Fruit fly (Drosophila melanogaster) whole organism, prepupa: ENCODE results near the gene CG9451.

Source experiments
- CG10631 ChIP-seq: fragments of 200-800 bp; sonication (Bioruptor generic); optimal IDR thresholded peaks from 2 replicates; lab custom pipeline; 2016; ENCODE audit warnings: missing biosample characterization, missing genetic modification characterization
- CG11762 ChIP-seq: fragments of 200-800 bp; sonication (Bioruptor generic); optimal IDR thresholded peaks from 3 replicates; lab custom pipeline; 2016; ENCODE audit warnings: missing biosample characterization, missing genetic modification characterization; ENCODE audit not compliant: insufficient read depth
- CG11902 ChIP-seq: fragments of 200-800 bp; sonication (Bioruptor generic); optimal IDR thresholded peaks from 3 replicates; lab custom pipeline; 2016; ENCODE audit warnings: missing biosample characterization, missing genetic modification characterization
- CG15336 ChIP-seq: fragments of 200-800 bp; sonication (Bioruptor generic); IDR thresholded peaks from 2 replicates; pipeline ENCODE4 v1.3.6; 2022; ENCODE audit warnings: missing biosample characterization, missing genetic modification characterization
- CG8319 ChIP-seq: fragments of 200-800 bp; sonication (Bioruptor generic); optimal IDR thresholded peaks from 3 replicates; lab custom pipeline; 2016; ENCODE audit warnings: missing biosample characterization, missing genetic modification characterization
- Ets21C ChIP-seq: fragments of 200-800 bp; sonication (Bioruptor generic); optimal IDR thresholded peaks from 3 replicates; lab custom pipeline; 2016; ENCODE audit warnings: missing biosample characterization, missing genetic modification characterization
- Sox102F ChIP-seq: fragments of 200-800 bp; sonication (Bioruptor generic); optimal IDR thresholded peaks from 2 replicates; lab custom pipeline; 2016; ENCODE audit warnings: missing biosample characterization, mild to moderate bottlenecking, missing genetic modification characterization
- cyc ChIP-seq: fragments of 200-800 bp; sonication (Bioruptor generic); optimal IDR thresholded peaks from 3 replicates; lab custom pipeline; 2016; ENCODE audit warnings: missing biosample characterization, missing genetic modification characterization
- dac ChIP-seq: fragments of 200-800 bp; sonication (Bioruptor generic); optimal IDR thresholded peaks from 2 replicates; lab custom pipeline; 2017; ENCODE audit warnings: missing biosample characterization, mild to moderate bottlenecking, missing genetic modification characterization
- esn ChIP-seq: fragments of 200-800 bp; sonication (Bioruptor generic); optimal IDR thresholded peaks from 2 replicates; lab custom pipeline; 2016; ENCODE audit warnings: missing biosample characterization, mild to moderate bottlenecking, missing genetic modification characterization, moderate library complexity

- TF ChIP-seq CG11902 (GFP tag; lab: Kevin White, UChicago) = no peak
- TF ChIP-seq Sox102F (GFP tag; lab: Kevin White, UChicago) = no peak
- TF ChIP-seq CG10631 = no peak
- no peak for TF ChIP-seq dac (GFP tag; lab: Kevin White, UChicago)
- no peak for TF ChIP-seq cyc (GFP tag; lab: Kevin White, UChicago)
- no peak for TF ChIP-seq CG15336 (GFP tag; lab: Robert Waterston, UW)
- no peak for TF ChIP-seq Ets21C (GFP tag; lab: Kevin White, UChicago)
- TF ChIP-seq CG11762 = no peak
- no peak for TF ChIP-seq CG8319
- no peak for TF ChIP-seq esn (GFP tag; lab: Kevin White, UChicago)
Observed at dm6 chr3L:19495991-19496588, 4.5 kb downstream of the CG9451 start.
